Fruit fly (Drosophila melanogaster): Measurements from ENCODE around the gene CG12155.
A peak's percentile ranks its signal among the peaks of the same experiment; 100 is the strongest.

The CG12155 gene

dm6 chrX:7691947-7692739, 36.4 kb upstream of the CG12155 start (continued):
- TF ChIP-seq gcm2 (GFP tag; optimal IDR thresholded peaks at IDR 0.05) (peak; percentile 6), CG14667 (GFP tag; IDR thresholded peaks at IDR 0.05) (peak; percentile 48; the same call in 1 of the 2 replicates), CG17829 (tag; optimal IDR thresholded peaks at IDR 0.05) (peak; percentile 56), Spps (tag; optimal IDR thresholded peaks at IDR 0.05) (peak; percentile 34), Nf-YC (tag; optimal IDR thresholded peaks at IDR 0.05) (peak; percentile 55), Xbp1 (GFP tag; optimal IDR thresholded peaks at IDR 0.05) (peak; percentile 64), CG32772 (GFP tag; IDR thresholded peaks at IDR 0.05) (peak; percentile 20), lilli (GFP tag; optimal IDR thresholded peaks at IDR 0.05) (peak; percentile 71), CG10654 (GFP tag; optimal IDR thresholded peaks at IDR 0.05) (peak; percentile 39), CG9215 (GFP tag; IDR thresholded peaks at IDR 0.05) (peak; percentile 13; the same call in 1 of the 2 replicates), Sin3A (optimal IDR thresholded peaks at IDR 0.05) (no peak), pros (GFP tag; optimal IDR thresholded peaks at IDR 0.05) (no peak), Chrac-16 (GFP tag; optimal IDR thresholded peaks at IDR 0.05) (peak; percentile 53), insv (GFP tag; optimal IDR thresholded peaks at IDR 0.05) (peak in 1 of 2 experiments; percentile 10), zen2 (GFP tag; IDR thresholded peaks at IDR 0.05; ENCODE audit: partially characterized antibody) (no peak), pita (GFP tag; optimal IDR thresholded peaks at IDR 0.05) (no peak), CG6854 (GFP tag; optimal IDR thresholded peaks at IDR 0.05) (peak; percentile 75), CG9437 (GFP tag; optimal IDR thresholded peaks at IDR 0.05) (peak; percentile 66), lov (optimal IDR thresholded peaks at IDR 0.05) (no peak), lov (GFP tag; IDR thresholded peaks at IDR 0.05) (no peak), Sry-δ (GFP tag; optimal IDR thresholded peaks at IDR 0.05) (peak; percentile 25), CG7372 (GFP tag; IDR thresholded peaks at IDR 0.05) (peak; percentile 44; the same call in 1 of the 2 replicates), unpg (GFP tag; optimal IDR thresholded peaks at IDR 0.05) (peak; percentile 80), Ada2b (GFP tag; IDR thresholded peaks at IDR 0.05) (peak; percentile 52; the same call in 1 of the 2 replicates), HLH54F (GFP tag; optimal IDR thresholded peaks at IDR 0.05) (peak; percentile 70), C15 (GFP tag; IDR thresholded peaks at IDR 0.05) (0 out of 3 replicates have a peak, but pooled peaks have one; percentile 16), CG18011 (GFP tag; optimal IDR thresholded peaks at IDR 0.05) (peak; percentile 41), CG14014 (GFP tag; IDR thresholded peaks at IDR 0.05) (peak; percentile 73), sens-2 (GFP tag; IDR thresholded peaks at IDR 0.05) (no peak), CG2202 (tag; optimal IDR thresholded peaks at IDR 0.05) (no peak), Fer1 (GFP tag; optimal IDR thresholded peaks at IDR 0.05) (peak; percentile 77), slp2 (GFP tag; optimal IDR thresholded peaks at IDR 0.05) (peak; percentile 43), hb (GFP tag; IDR thresholded peaks at IDR 0.05; ENCODE audit: partially characterized antibody) (no peak), Fer3 (tag; optimal IDR thresholded peaks at IDR 0.05) (peak; percentile 82), lbe (GFP tag; optimal IDR thresholded peaks at IDR 0.05) (peak; percentile 31), dan (GFP tag; IDR thresholded peaks at IDR 0.05) (no peak), NC2α (GFP tag; optimal IDR thresholded peaks at IDR 0.05) (peak; percentile 29), br (optimal IDR thresholded peaks at IDR 0.05) (no peak), mirr (GFP tag; optimal IDR thresholded peaks at IDR 0.05) (no peak), CG10543 (GFP tag; optimal IDR thresholded peaks at IDR 0.05) (peak; percentile 56), Dll (GFP tag; IDR thresholded peaks at IDR 0.05; ENCODE audit: partially characterized antibody) (0 out of 4 replicates have a peak, but pooled peaks have one; percentile 15), bigmax (GFP tag; optimal IDR thresholded peaks at IDR 0.05) (no peak), esg (GFP tag; conservative IDR thresholded peaks at IDR 0.05) (peak; percentile 73), Doc3 (GFP tag; IDR thresholded peaks at IDR 0.05; ENCODE audit: partially characterized antibody) (peak; percentile 27; the same call in 1 of the 3 replicates), CG2889 (GFP tag; IDR thresholded peaks at IDR 0.05) (peak; percentile 72; the same call in 2 of the 3 replicates), aop (GFP tag; IDR thresholded peaks at IDR 0.05) (no peak), CG17186 (GFP tag; optimal IDR thresholded peaks at IDR 0.05) (no peak), ERR (GFP tag; optimal IDR thresholded peaks at IDR 0.05) (no peak), amos (GFP tag; IDR thresholded peaks at IDR 0.05; ENCODE audit: partially characterized antibody) (no peak), h (optimal IDR thresholded peaks at IDR 0.05) (no peak)

Data from whole organism, embryonic.